Fruit fly (Drosophila melanogaster) whole organism, pupa: ENCODE data around the gene Slmap.

Source experiments
- CG10348 ChIP-seq: fragments of 200-800 bp; sonication (Bioruptor generic); IDR thresholded peaks from 2 replicates; pipeline ENCODE4 v1.3.6; 2022; ENCODE audit warnings: missing biosample characterization, missing genetic modification characterization
- CG14655 ChIP-seq: fragments of 200-800 bp; sonication (Bioruptor generic); optimal IDR thresholded peaks from 3 replicates; lab custom pipeline; 2017; ENCODE audit warnings: mild to moderate bottlenecking, missing biosample characterization, missing genetic modification reagents, missing genetic modification characterization
- D1 ChIP-seq: fragments of 200-800 bp; sonication (Bioruptor generic); optimal IDR thresholded peaks from 2 replicates; lab custom pipeline; 2018; ENCODE audit warnings: missing biosample characterization, mild to moderate bottlenecking, missing genetic modification characterization, moderate library complexity
- Ets98B ChIP-seq: fragments of 200-800 bp; sonication (Bioruptor generic); IDR thresholded peaks from 2 replicates; pipeline ENCODE4 v1.3.6; 2022; ENCODE audit warnings: missing biosample characterization, missing genetic modification characterization
- fd96Ca ChIP-seq: fragments of 200-800 bp; sonication (Bioruptor generic); IDR thresholded peaks from 3 replicates; pipeline ENCODE4 v1.3.6; 2022; ENCODE audit warnings: missing biosample characterization, missing genetic modification characterization
- rn ChIP-seq: fragments of 200-800 bp; sonication (Bioruptor generic); IDR thresholded peaks from 2 replicates; pipeline ENCODE4 v1.3.6; 2022; ENCODE audit warnings: missing biosample characterization, missing genetic modification characterization

DNA sequence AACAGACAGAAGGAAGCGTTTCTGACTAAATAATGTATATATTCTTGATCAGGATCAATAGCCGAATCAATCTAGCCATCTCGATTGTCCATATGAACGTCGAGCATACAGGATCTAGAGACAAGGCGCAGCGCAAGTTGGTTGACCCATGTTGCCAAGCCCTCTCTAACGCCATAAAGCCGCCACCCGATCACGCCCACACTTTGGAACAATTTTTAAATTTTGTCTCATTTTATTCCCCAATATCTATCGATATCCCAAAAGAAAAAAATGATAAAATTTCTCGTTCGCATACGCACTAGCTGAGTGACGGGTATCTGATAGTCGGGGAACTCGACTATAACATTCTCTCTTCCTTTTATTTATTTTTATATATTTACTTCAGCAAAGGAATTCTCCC, 12.7 kb upstream of the Slmap start:
- TF ChIP-seq fd96Ca (GFP tag; lab: Robert Waterston, UW) (no peak), CG10348 (GFP tag; lab: Robert Waterston, UW) (no peak), rn (GFP tag; lab: Robert Waterston, UW) (no peak), CG14655 (GFP tag; lab: Kevin White, UChicago) (no peak), D1 (tag; lab: Kevin White, UChicago) (no peak), Ets98B (no peak)
